Worm (Caenorhabditis elegans) whole organism, young adult: Measurements from ENCODE around the gene cth-1.

Experiments
- F23B12.7 ChIP-seq: sonication (generic microtip); optimal IDR thresholded peaks from 2 replicates; lab custom pipeline; 2017; ENCODE audit warnings: missing genetic modification characterization, mild to moderate bottlenecking, missing compliant biosample characterization, antibody characterized with exemption, moderate library complexity; ENCODE audit not compliant: insufficient read depth
- F39B2.1 ChIP-seq: fragments of 200-800 bp; sonication (Bioruptor generic); IDR thresholded peaks from 2 replicates; pipeline ENCODE4 v1.3.6; 2022; ENCODE audit warnings: missing genetic modification reagents, missing genetic modification characterization, missing compliant biosample characterization
- F52B5.7 ChIP-seq: sonication (generic microtip); optimal IDR thresholded peaks from 2 replicates; lab custom pipeline; 2016; ENCODE audit warnings: mild to moderate bottlenecking, missing genetic modification characterization, missing compliant biosample characterization
- Y95B8A.8 ChIP-seq: fragments of 200-800 bp; sonication (Bioruptor generic); IDR thresholded peaks from 2 replicates; pipeline ENCODE4 v1.3.6; 2022; ENCODE audit warnings: missing genetic modification reagents, missing genetic modification characterization, missing compliant biosample characterization
- die-1 ChIP-seq: sonication (generic microtip); optimal IDR thresholded peaks from 2 replicates; lab custom pipeline; 2016; ENCODE audit warnings: missing genotype, mild to moderate bottlenecking, missing genetic modification characterization, missing compliant biosample characterization
- ekl-4 ChIP-seq: fragments of 200-800 bp; sonication (Bioruptor generic); IDR thresholded peaks from 2 replicates; pipeline ENCODE4 v1.3.6; 2022; ENCODE audit warnings: missing genetic modification reagents, missing genetic modification characterization, missing compliant biosample characterization
- mel-28 ChIP-seq: sonication (generic microtip); optimal IDR thresholded peaks from 2 replicates; lab custom pipeline; 2016; ENCODE audit warnings: borderline replicate concordance, mild to moderate bottlenecking, missing genetic modification characterization, missing compliant biosample characterization
- pbrm-1 ChIP-seq: fragments of 200-800 bp; sonication (Bioruptor generic); IDR thresholded peaks from 2 replicates; pipeline ENCODE4 v1.3.6; 2022; ENCODE audit warnings: missing genetic modification reagents, missing genetic modification characterization, missing compliant biosample characterization
- pha-4 ChIP-seq: fragments of 150-350 bp; sonication (generic microtip); optimal IDR thresholded peaks from 2 replicates; lab custom pipeline; 2014; ENCODE audit warnings: missing biosample characterization, missing genetic modification reagents, missing genetic modification characterization
- snpc-4 ChIP-seq, 5 experiments: fragments of 150-350 bp in 1 of 5; sonication (generic microtip) in 4 of 5; optimal IDR thresholded peaks; 2 replicates each; lab custom pipeline; 2014 to 2018; ENCODE audit warnings: missing genetic modification characterization in 5 of 5, missing biosample characterization in 3 of 5, antibody characterized with exemption in 2 of 5, mild to moderate bottlenecking in 2 of 5, missing compliant biosample characterization in 2 of 5, missing genotype in 2 of 5, moderate library complexity in 2 of 5, missing genetic modification reagents in 1 of 5
- tlf-1 ChIP-seq: fragments of 200-800 bp; sonication (Bioruptor generic); optimal IDR thresholded peaks from 2 replicates; lab custom pipeline; 2018; ENCODE audit warnings: mild to moderate bottlenecking, missing genetic modification characterization, missing compliant biosample characterization
- unc-62 ChIP-seq: fragments of 150-350 bp; optimal IDR thresholded peaks from 2 replicates; lab custom pipeline; 2014; ENCODE audit warnings: missing biosample characterization, missing genetic modification reagents, missing genetic modification characterization

DNA sequence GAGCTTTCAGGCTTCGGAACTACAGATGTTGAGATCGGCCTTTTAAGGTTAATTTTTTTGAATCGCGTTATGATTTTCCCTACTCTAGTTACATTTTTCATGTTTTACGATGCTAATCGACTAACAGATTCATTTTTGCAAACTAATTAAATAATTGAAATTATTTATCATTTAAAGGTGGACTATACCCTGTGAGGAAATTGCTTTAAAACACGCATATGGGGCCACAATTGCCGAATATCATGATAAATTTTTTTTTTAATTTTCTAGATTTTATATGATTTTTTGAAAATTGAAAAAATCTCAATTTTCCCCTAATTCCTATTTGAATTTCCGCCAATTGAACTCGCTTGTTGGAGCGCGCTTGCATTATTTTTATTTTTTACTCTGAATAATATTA is 38.5 kb upstream of the cth-1 start, which contains the start of gene fbxa-100:
- TF ChIP-seq unc-62 (GFP tag; lab: Kevin White, UChicago) (no peak), F52B5.7 (no peak), snpc-4 (GFP tag; optimal IDR thresholded peaks at IDR 0.05; lab: Kevin White, UChicago) (no peak), snpc-4 (tag; optimal IDR thresholded peaks at IDR 0.05; lab: Kevin White, UChicago) (no peak), Y95B8A.8 (GFP tag; lab: Robert Waterston, UW) (no peak), pha-4 (tag; lab: Kevin White, UChicago) (no peak), F23B12.7 (no peak), die-1 (tag; lab: Kevin White, UChicago) (no peak), tlf-1 (GFP tag; lab: Kevin White, UChicago) (no peak), ekl-4 (no peak), F39B2.1 (GFP tag; lab: Robert Waterston, UW) (no peak), pbrm-1 (GFP tag; lab: Robert Waterston, UW) (no peak), mel-28 (no peak)
